Worm (Caenorhabditis elegans) whole organism, late embryonic: Measurements from ENCODE around the gene rps-3.

Source experiments
- C38D4.7 ChIP-seq: fragments of 200-800 bp; sonication (Bioruptor generic); optimal IDR thresholded peaks from 2 replicates; lab custom pipeline; 2018; ENCODE audit warnings: mild to moderate bottlenecking, missing genetic modification characterization, moderate library complexity, missing compliant biosample characterization
- ahr-1 ChIP-seq: sonication (generic microtip); optimal IDR thresholded peaks from 2 replicates; lab custom pipeline; 2016; ENCODE audit warnings: missing genetic modification characterization, missing compliant biosample characterization
- ama-1 ChIP-seq: fragments of 150-350 bp; optimal IDR thresholded peaks from 2 replicates; lab custom pipeline; 2014
- che-1 ChIP-seq: sonication (generic microtip); optimal IDR thresholded peaks from 2 replicates; lab custom pipeline; 2016; ENCODE audit warnings: mild to moderate bottlenecking, missing genetic modification characterization, missing compliant biosample characterization
- hlh-30 ChIP-seq: sonication (generic microtip); optimal IDR thresholded peaks from 2 replicates; lab custom pipeline; 2017; ENCODE audit warnings: antibody characterized with exemption, missing genetic modification characterization, missing compliant biosample characterization; ENCODE audit not compliant: insufficient read depth
- lin-11 ChIP-seq: fragments of 200-800 bp; sonication (Bioruptor generic); optimal IDR thresholded peaks from 2 replicates; lab custom pipeline; 2018; ENCODE audit warnings: mild to moderate bottlenecking, missing genetic modification characterization, missing compliant biosample characterization
- mec-3 ChIP-seq: sonication (generic microtip); optimal IDR thresholded peaks from 2 replicates; lab custom pipeline; 2016; ENCODE audit warnings: borderline replicate concordance, missing genetic modification characterization, missing compliant biosample characterization
- nhr-11 ChIP-seq: fragments of 150-350 bp; optimal IDR thresholded peaks from 2 replicates; lab custom pipeline; 2014; ENCODE audit warnings: missing biosample characterization, missing genetic modification characterization
- nhr-232 ChIP-seq: sonication (generic microtip); optimal IDR thresholded peaks from 2 replicates; lab custom pipeline; 2016; ENCODE audit warnings: missing genetic modification characterization, missing compliant biosample characterization
- odd-2 ChIP-seq: sonication (generic microtip); optimal IDR thresholded peaks from 2 replicates; lab custom pipeline; 2017; ENCODE audit warnings: antibody characterized with exemption, mild to moderate bottlenecking, missing genetic modification characterization, missing compliant biosample characterization
- pag-3 ChIP-seq: sonication (generic microtip); optimal IDR thresholded peaks from 2 replicates; lab custom pipeline; 2016; ENCODE audit warnings: missing compliant biosample characterization, missing genetic modification characterization, borderline replicate concordance
- pha-4 ChIP-seq: fragments of 150-350 bp; optimal IDR thresholded peaks from 2 replicates; lab custom pipeline; 2018; ENCODE audit warnings: missing biosample characterization, missing genetic modification reagents, missing genetic modification characterization
- rnt-1 ChIP-seq: sonication (generic microtip); optimal IDR thresholded peaks from 2 replicates; lab custom pipeline; 2016; ENCODE audit warnings: missing genetic modification characterization, missing compliant biosample characterization
- unc-86 ChIP-seq: sonication (generic microtip); optimal IDR thresholded peaks from 2 replicates; lab custom pipeline; 2016; ENCODE audit warnings: missing genetic modification characterization, missing compliant biosample characterization

- TF ChIP-seq pha-4 (no peak), hlh-30 (tag; lab: Kevin White, UChicago) (no peak), rnt-1 (tag; lab: Kevin White, UChicago) (no peak), ama-1 (no peak), C38D4.7 (GFP tag; lab: Kevin White, UChicago) (no peak), mec-3 (tag; lab: Kevin White, UChicago) (no peak), nhr-11 (no peak), ahr-1 (no peak), odd-2 (no peak), nhr-232 (tag; lab: Kevin White, UChicago) (no peak), pag-3 (no peak), che-1 (no peak), unc-86 (tag; lab: Kevin White, UChicago) (no peak), lin-11 (tag; lab: Kevin White, UChicago) (no peak)
Measured at ce11 chrIII:6163381-6163780, 43.2 kb upstream of the rps-3 start.
